Fruit fly (Drosophila melanogaster): ENCODE data around the gene Polr1C.

Gene Polr1C

DNA sequence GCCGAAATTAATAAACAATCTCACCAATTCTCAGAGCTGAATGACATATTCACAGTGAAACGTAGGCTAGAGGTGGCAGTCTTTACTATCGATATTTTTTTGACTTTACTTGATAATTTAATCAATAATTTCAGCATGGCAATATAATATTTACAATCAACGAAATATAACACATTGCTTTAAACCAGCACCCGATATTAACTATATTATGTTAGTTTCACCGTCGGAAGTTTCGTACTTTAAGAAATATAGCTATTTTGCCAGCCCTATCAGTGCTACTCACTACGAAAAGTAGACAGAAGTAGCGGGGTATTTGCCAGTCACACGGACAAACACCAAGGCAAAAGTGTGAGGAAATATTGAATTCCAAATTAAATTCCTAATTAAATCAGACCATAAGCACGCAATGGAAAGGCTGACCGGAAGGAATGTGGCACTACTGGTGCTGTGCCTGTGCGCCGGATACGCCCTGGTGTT is 42.0 kb downstream of the Polr1C start, which contains the start of the genes CG31917, Tfb5 and SelT:
Gene CG31917, minus strand, starts transcription at position 51 of the 477 bp plus-strand sequence.
Gene Tfb5, minus strand, starts transcription at position 51 of the 477 bp plus-strand sequence.
Gene SelT, plus strand, starts transcription at position 139 of the 477 bp plus-strand sequence.
- no peak for TF ChIP-seq sage (GFP tag; optimal IDR thresholded peaks at IDR 0.05)
- TF ChIP-seq tai (GFP tag; optimal IDR thresholded peaks at IDR 0.05): no peak
- TF ChIP-seq Jra (GFP tag; optimal IDR thresholded peaks at IDR 0.05): no peak
- TF ChIP-seq woc (GFP tag; optimal IDR thresholded peaks at IDR 0.05): peak; percentile 92
- TF ChIP-seq dmrt93B (GFP tag; optimal IDR thresholded peaks at IDR 0.05): no peak
- no peak for TF ChIP-seq CrebA (GFP tag; optimal IDR thresholded peaks at IDR 0.05; ENCODE audit: borderline replicate concordance)
- TF ChIP-seq foxo (GFP tag; optimal IDR thresholded peaks at IDR 0.05): peak in 1 of 2 experiments; percentile 66
- no peak for TF ChIP-seq Hr78 (GFP tag; optimal IDR thresholded peaks at IDR 0.05)
- peak; percentile 79 for TF ChIP-seq h (GFP tag; optimal IDR thresholded peaks at IDR 0.05)
- TF ChIP-seq HLH106 (tag; optimal IDR thresholded peaks at IDR 0.05): peak; percentile 67
- TF ChIP-seq sv (GFP tag; optimal IDR thresholded peaks at IDR 0.05): peak; percentile 45
- no peak for TF ChIP-seq Abd-B (GFP tag; optimal IDR thresholded peaks at IDR 0.05)
- TF ChIP-seq Hr83 (GFP tag; optimal IDR thresholded peaks at IDR 0.05; ENCODE audit: poor library complexity, severe bottlenecking): no peak
- TF ChIP-seq Dif (GFP tag; optimal IDR thresholded peaks at IDR 0.05; ENCODE audit: partially characterized antibody): no peak
- TF ChIP-seq dsf (GFP tag; optimal IDR thresholded peaks at IDR 0.05; ENCODE audit: borderline replicate concordance): no peak
- no peak for TF ChIP-seq jim (GFP tag; optimal IDR thresholded peaks at IDR 0.05)
- TF ChIP-seq pan (optimal IDR thresholded peaks at IDR 0.05): no peak
- no peak for TF ChIP-seq Vsx2 (GFP tag; optimal IDR thresholded peaks at IDR 0.05; ENCODE audit: partially characterized antibody)
- peak; percentile 72 for TF ChIP-seq ey (GFP tag; optimal IDR thresholded peaks at IDR 0.05)
- peak; percentile 52 for TF ChIP-seq fru (GFP tag; optimal IDR thresholded peaks at IDR 0.05)
- TF ChIP-seq CG9705 (GFP tag; optimal IDR thresholded peaks at IDR 0.05): peak; percentile 37
- TF ChIP-seq GATAd (GFP tag; optimal IDR thresholded peaks at IDR 0.05): no peak
- TF ChIP-seq N (GFP tag; optimal IDR thresholded peaks at IDR 0.05): no peak
- peak; percentile 60 for TF ChIP-seq br (GFP tag; optimal IDR thresholded peaks at IDR 0.05)
- no peak for TF ChIP-seq usp (GFP tag; optimal IDR thresholded peaks at IDR 0.05)
- peak; percentile 45 for TF ChIP-seq psq (GFP tag; optimal IDR thresholded peaks at IDR 0.05)
- TF ChIP-seq Mio (GFP tag; optimal IDR thresholded peaks at IDR 0.05): no peak
- TF ChIP-seq Rel (GFP tag; optimal IDR thresholded peaks at IDR 0.05): no peak
- TF ChIP-seq Rel (tag; optimal IDR thresholded peaks at IDR 0.05): no peak
- TF ChIP-seq Sp1 (GFP tag; optimal IDR thresholded peaks at IDR 0.05): peak; percentile 55
- peak; percentile 55 for TF ChIP-seq OdsH (GFP tag; optimal IDR thresholded peaks at IDR 0.05)
- peak; percentile 46 for TF ChIP-seq CG32264 (GFP tag; optimal IDR thresholded peaks at IDR 0.05)
- peak; percentile 93 for TF ChIP-seq Myc (optimal IDR thresholded peaks at IDR 0.05)
- no peak for TF ChIP-seq Hnf4 (GFP tag; optimal IDR thresholded peaks at IDR 0.05)
- TF ChIP-seq rgr (GFP tag; optimal IDR thresholded peaks at IDR 0.05): peak; percentile 75
- no peak for TF ChIP-seq brk (GFP tag; optimal IDR thresholded peaks at IDR 0.05)
- TF ChIP-seq lola (GFP tag; optimal IDR thresholded peaks at IDR 0.05): no peak
- no peak for TF ChIP-seq Dfd (GFP tag; optimal IDR thresholded peaks at IDR 0.05)
- TF ChIP-seq dl (GFP tag; optimal IDR thresholded peaks at IDR 0.05; ENCODE audit: insufficient read depth in 1 of 2, partially characterized antibody in 2 of 2): no peak

All from whole organism, wandering third instar larva.